Worm (Caenorhabditis elegans) whole organism, midembryonic: Measurements from ENCODE around the gene affl-2.

Source experiments
- T22C8.4 ChIP-seq: fragments of 200-800 bp; sonication (Bioruptor generic); IDR thresholded peaks from 2 replicates; pipeline ENCODE4 v1.3.6; 2022; ENCODE audit warnings: missing genetic modification characterization, missing compliant biosample characterization
- cog-1 ChIP-seq: sonication (generic microtip); optimal IDR thresholded peaks from 2 replicates; lab custom pipeline; 2016; ENCODE audit warnings: missing genetic modification characterization, missing compliant biosample characterization
- flt-1 ChIP-seq: fragments of 200-800 bp; sonication (Bioruptor generic); IDR thresholded peaks from 2 replicates; pipeline ENCODE4 v1.3.6; 2022; ENCODE audit warnings: missing genetic modification characterization, missing compliant biosample characterization
- klf-2 ChIP-seq: fragments of 200-800 bp; sonication (Bioruptor generic); conservative IDR thresholded peaks from 2 replicates; pipeline ENCODE4 v1.3.6; 2022; ENCODE audit warnings: missing genetic modification reagents, missing genetic modification characterization, missing compliant biosample characterization
- med-1 ChIP-seq: sonication (generic microtip); optimal IDR thresholded peaks from 2 replicates; lab custom pipeline; 2017; ENCODE audit warnings: missing genetic modification characterization, mild to moderate bottlenecking, missing compliant biosample characterization, antibody characterized with exemption, missing genetic modification reagents; ENCODE audit not compliant: insufficient read depth
- tab-1 ChIP-seq: fragments of 200-800 bp; sonication (Bioruptor generic); IDR thresholded peaks from 2 replicates; pipeline ENCODE4 v1.3.6; 2022; ENCODE audit warnings: missing genetic modification characterization, missing compliant biosample characterization
- ztf-29 ChIP-seq: fragments of 200-800 bp; sonication (Bioruptor generic); IDR thresholded peaks from 2 replicates; pipeline ENCODE4 v1.3.6; 2022; ENCODE audit warnings: missing genetic modification reagents, missing genetic modification characterization, missing compliant biosample characterization

DNA sequence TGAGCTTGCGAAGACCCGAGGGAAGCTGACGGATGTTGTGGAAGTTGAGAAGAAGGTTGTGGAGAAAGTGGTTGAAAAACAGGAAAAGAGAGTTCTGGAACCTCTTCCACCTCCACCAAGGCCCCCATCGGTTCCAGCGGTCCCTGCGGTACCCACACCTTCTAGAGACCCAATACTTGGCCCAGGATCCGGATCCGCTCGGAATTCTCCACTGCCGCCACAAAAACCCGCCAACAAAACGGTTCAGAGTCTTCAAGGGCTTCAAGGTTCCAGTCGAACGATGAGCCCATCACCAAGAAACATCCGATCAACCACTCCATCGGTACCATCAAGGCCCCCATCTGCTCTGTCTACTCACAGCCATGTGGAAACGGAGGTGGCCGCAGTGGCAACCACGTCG lies 2.3 kb downstream of the affl-2 start:
- TF ChIP-seq T22C8.4 (no peak), tab-1 (GFP tag; lab: Robert Waterston, UW) (no peak), cog-1 (no peak), ztf-29 (GFP tag; lab: Robert Waterston, UW) (no peak), flt-1 (peak; percentile 26; the same call in 1 of the 2 replicates), klf-2 (GFP tag; lab: Robert Waterston, UW) (no peak), med-1 (GFP tag; lab: Kevin White, UChicago) (no peak)
